Fruit fly (Drosophila melanogaster) whole organism, prepupa: ENCODE data around the gene CG11370.
"Not testable (repeated sequence)": the region's sequence is repeated elsewhere in the genome, so short reads cannot be mapped to it uniquely, and the experiment has no call there.

Source experiments
- Blimp-1 ChIP-seq: fragments of 200-800 bp; sonication (Bioruptor generic); optimal IDR thresholded peaks from 3 replicates; lab custom pipeline; 2017; ENCODE audit warnings: missing biosample characterization, missing genetic modification characterization, mild to moderate bottlenecking, moderate library complexity, missing genetic modification reagents
- CG11294 ChIP-seq: fragments of 200-800 bp; sonication (Bioruptor generic); IDR thresholded peaks from 2 replicates; pipeline ENCODE4 v1.3.6; 2022; ENCODE audit warnings: missing biosample characterization, missing genetic modification characterization
- CG15336 ChIP-seq: fragments of 200-800 bp; sonication (Bioruptor generic); IDR thresholded peaks from 2 replicates; pipeline ENCODE4 v1.3.6; 2022; ENCODE audit warnings: missing biosample characterization, missing genetic modification characterization
- CG3032 ChIP-seq: fragments of 200-800 bp; optimal IDR thresholded peaks from 2 replicates; lab custom pipeline; 2019; ENCODE audit warnings: missing biosample characterization, mild to moderate bottlenecking, missing genetic modification characterization, moderate library complexity
- CG31627 ChIP-seq: fragments of 200-800 bp; sonication (Bioruptor generic); optimal IDR thresholded peaks from 3 replicates; lab custom pipeline; 2016; ENCODE audit warnings: missing biosample characterization, missing genetic modification characterization
- CG34406 ChIP-seq: fragments of 200-800 bp; sonication (Bioruptor generic); optimal IDR thresholded peaks from 3 replicates; lab custom pipeline; 2016; ENCODE audit warnings: missing biosample characterization, missing genetic modification characterization
- CG3919 ChIP-seq: fragments of 200-800 bp; sonication (Bioruptor generic); optimal IDR thresholded peaks from 3 replicates; lab custom pipeline; 2016; ENCODE audit warnings: missing biosample characterization, missing genetic modification characterization
- CG6276 ChIP-seq: fragments of 200-800 bp; sonication (Bioruptor generic); optimal IDR thresholded peaks from 2 replicates; lab custom pipeline; 2017; ENCODE audit warnings: missing biosample characterization, mild to moderate bottlenecking, missing genetic modification characterization
- CG6792 ChIP-seq: fragments of 200-800 bp; sonication (Bioruptor generic); optimal IDR thresholded peaks from 3 replicates; lab custom pipeline; 2016; ENCODE audit warnings: missing biosample characterization, missing genetic modification characterization
- CG6808 ChIP-seq: fragments of 200-800 bp; sonication (Bioruptor generic); optimal IDR thresholded peaks from 3 replicates; lab custom pipeline; 2017; ENCODE audit warnings: missing biosample characterization, missing genetic modification characterization, mild to moderate bottlenecking, moderate library complexity, missing genetic modification reagents
- CG6854 ChIP-seq: fragments of 200-800 bp; sonication (Bioruptor generic); optimal IDR thresholded peaks from 2 replicates; lab custom pipeline; 2017; ENCODE audit warnings: missing biosample characterization, mild to moderate bottlenecking, missing genetic modification characterization
- CG8319 ChIP-seq: fragments of 200-800 bp; sonication (Bioruptor generic); optimal IDR thresholded peaks from 3 replicates; lab custom pipeline; 2016; ENCODE audit warnings: missing biosample characterization, missing genetic modification characterization
- Eip75B ChIP-seq: fragments of 200-800 bp; sonication (Bioruptor generic); optimal IDR thresholded peaks from 3 replicates; lab custom pipeline; 2016; ENCODE audit warnings: missing biosample characterization, missing genetic modification characterization
- Eip78C ChIP-seq: fragments of 200-800 bp; sonication (Bioruptor generic); peaks from one replicate; lab custom pipeline; 2016; ENCODE audit warnings: missing biosample characterization, missing genetic modification characterization
- Eip93F ChIP-seq: fragments of 200-800 bp; sonication (Bioruptor generic); optimal IDR thresholded peaks from 2 replicates; lab custom pipeline; 2016; ENCODE audit warnings: missing biosample characterization, mild to moderate bottlenecking, missing genetic modification characterization
- Ets21C ChIP-seq: fragments of 200-800 bp; sonication (Bioruptor generic); optimal IDR thresholded peaks from 3 replicates; lab custom pipeline; 2016; ENCODE audit warnings: missing biosample characterization, missing genetic modification characterization
- Gug ChIP-seq: fragments of 200-800 bp; sonication (Bioruptor generic); IDR thresholded peaks from 2 replicates; pipeline ENCODE4 v1.3.6; 2022; ENCODE audit warnings: missing biosample characterization, missing genetic modification characterization
- Hr38 ChIP-seq: sonication (Bioruptor generic); optimal IDR thresholded peaks from 2 replicates; lab custom pipeline; 2016; ENCODE audit warnings: missing biosample characterization, missing genetic modification characterization
- Hr39 ChIP-seq: fragments of 200-800 bp; sonication (Bioruptor generic); optimal IDR thresholded peaks from 2 replicates; lab custom pipeline; 2016; ENCODE audit warnings: missing biosample characterization, missing genetic modification characterization
- Hr4 ChIP-seq: fragments of 200-800 bp; sonication (Bioruptor generic); optimal IDR thresholded peaks from 3 replicates; lab custom pipeline; 2016; ENCODE audit warnings: missing biosample characterization, missing genetic modification characterization
- Lpt ChIP-seq: fragments of 200-800 bp; sonication (Bioruptor generic); optimal IDR thresholded peaks from 3 replicates; lab custom pipeline; 2016; ENCODE audit warnings: missing biosample characterization, missing genetic modification characterization
- Met ChIP-seq: fragments of 200-800 bp; sonication (Bioruptor generic); optimal IDR thresholded peaks from 3 replicates; lab custom pipeline; 2016; ENCODE audit warnings: missing biosample characterization, missing genetic modification characterization
- Smox ChIP-seq: fragments of 200-800 bp; sonication (Bioruptor generic); optimal IDR thresholded peaks from 3 replicates; lab custom pipeline; 2016; ENCODE audit warnings: missing biosample characterization, missing genetic modification characterization
- Sox102F ChIP-seq: fragments of 200-800 bp; sonication (Bioruptor generic); optimal IDR thresholded peaks from 2 replicates; lab custom pipeline; 2016; ENCODE audit warnings: missing biosample characterization, mild to moderate bottlenecking, missing genetic modification characterization
- Sox15 ChIP-seq: fragments of 200-800 bp; sonication (Bioruptor generic); optimal IDR thresholded peaks from 3 replicates; lab custom pipeline; 2016; ENCODE audit warnings: missing biosample characterization, missing genetic modification characterization
- dsx ChIP-seq: fragments of 200-800 bp; optimal IDR thresholded peaks from 3 replicates; lab custom pipeline; 2019; ENCODE audit warnings: missing biosample characterization, mild to moderate bottlenecking, missing genetic modification characterization, moderate library complexity; ENCODE audit not compliant: poor library complexity, severe bottlenecking
- eg ChIP-seq: fragments of 200-800 bp; sonication (Bioruptor generic); IDR thresholded peaks from 3 replicates; pipeline ENCODE4 v1.3.6; 2022; ENCODE audit warnings: missing biosample characterization, missing genetic modification characterization
- fd59A ChIP-seq: fragments of 200-800 bp; sonication (Bioruptor generic); optimal IDR thresholded peaks from 2 replicates; lab custom pipeline; 2017; ENCODE audit warnings: missing biosample characterization, mild to moderate bottlenecking, missing genetic modification characterization, missing genetic modification reagents
- fd85E ChIP-seq: fragments of 200-800 bp; sonication (Bioruptor generic); optimal IDR thresholded peaks from 3 replicates; lab custom pipeline; 2016; ENCODE audit warnings: missing biosample characterization, missing genetic modification characterization
- fkh ChIP-seq: fragments of 200-800 bp; sonication (Bioruptor generic); optimal IDR thresholded peaks from 3 replicates; lab custom pipeline; 2017; ENCODE audit warnings: missing biosample characterization, mild to moderate bottlenecking, missing genetic modification characterization, moderate library complexity
- lz ChIP-seq: fragments of 200-800 bp; sonication (Bioruptor generic); optimal IDR thresholded peaks from 3 replicates; lab custom pipeline; 2016; ENCODE audit warnings: missing biosample characterization, missing genetic modification characterization
- net ChIP-seq: fragments of 200-800 bp; sonication (Bioruptor generic); optimal IDR thresholded peaks from 3 replicates; lab custom pipeline; 2016; ENCODE audit warnings: missing biosample characterization, missing genetic modification characterization
- pdm3 ChIP-seq: fragments of 200-800 bp; sonication (Bioruptor generic); optimal IDR thresholded peaks from 3 replicates; lab custom pipeline; 2016; ENCODE audit warnings: missing biosample characterization, missing genetic modification characterization
- spab ChIP-seq: fragments of 200-800 bp; sonication (Bioruptor generic); optimal IDR thresholded peaks from 2 replicates; lab custom pipeline; 2017; ENCODE audit warnings: missing biosample characterization, mild to moderate bottlenecking, missing genetic modification characterization, missing genetic modification reagents
- ss ChIP-seq, 2 experiments: fragments of 200-800 bp; sonication (Bioruptor generic); optimal IDR thresholded peaks; 2 replicates in 1 of 2; 3 replicates in 1 of 2; lab custom pipeline; 2017 to 2018; ENCODE audit warnings: mild to moderate bottlenecking in 2 of 2, missing biosample characterization in 2 of 2, missing genetic modification characterization in 2 of 2, moderate library complexity in 1 of 2
- svp ChIP-seq: fragments of 200-800 bp; sonication (Bioruptor generic); peaks from one replicate; lab custom pipeline; 2016; ENCODE audit warnings: missing biosample characterization, missing genetic modification characterization
- topi ChIP-seq: fragments of 200-800 bp; sonication (Bioruptor generic); optimal IDR thresholded peaks from 3 replicates; lab custom pipeline; 2016; ENCODE audit warnings: missing biosample characterization, missing genetic modification characterization
- vri ChIP-seq: fragments of 200-800 bp; sonication (Bioruptor generic); optimal IDR thresholded peaks from 3 replicates; lab custom pipeline; 2016; ENCODE audit warnings: missing biosample characterization, mild to moderate bottlenecking, missing genetic modification characterization

The CG11370 gene

DNA sequence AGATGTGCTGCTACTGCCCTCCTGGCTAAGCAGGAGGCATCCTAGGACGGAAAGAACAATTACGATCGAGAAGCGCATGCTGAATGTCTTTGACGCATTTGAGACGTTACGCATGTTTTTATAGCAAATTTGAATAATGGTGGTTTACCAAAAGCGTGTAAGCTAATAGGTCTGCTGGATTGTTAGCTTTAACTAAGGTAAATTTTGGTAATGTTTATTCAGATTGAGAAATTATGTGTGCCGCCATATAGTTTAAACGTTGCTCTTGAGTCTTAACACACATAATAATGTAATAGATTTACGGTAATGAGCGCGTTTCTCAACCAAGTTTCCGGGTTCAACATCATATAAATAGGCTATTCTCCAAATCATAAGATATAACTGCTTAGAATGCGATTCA is 18.2 kb upstream of the CG11370 start, which contains the start of the genes CG12546 and CG14453:
TSS of gene CG12546 (minus strand) at position 101 of the 400 bp plus-strand sequence.
TSS of gene CG14453 (plus strand) at position 372 of the 400 bp plus-strand sequence.
- TF ChIP-seq CG6276 (GFP tag; lab: Kevin White, UChicago) (no peak), CG6808 (GFP tag; lab: Kevin White, UChicago) (no peak), Sox15 (GFP tag; lab: Kevin White, UChicago) (no peak), fd59A (no peak), Hr4 (GFP tag; lab: Kevin White, UChicago) (no peak), Hr38 (GFP tag; lab: Kevin White, UChicago) (no peak), Ets21C (GFP tag; lab: Kevin White, UChicago) (no peak), lz (GFP tag; lab: Kevin White, UChicago) (no peak), Smox (GFP tag; lab: Kevin White, UChicago) (no peak), Eip75B (GFP tag; lab: Kevin White, UChicago) (no peak), CG8319 (GFP tag; lab: Kevin White, UChicago) (no peak), ss (GFP tag; optimal IDR thresholded peaks at IDR 0.05; lab: Kevin White, UChicago) (no peak), topi (GFP tag; lab: Kevin White, UChicago) (no peak), net (GFP tag; lab: Kevin White, UChicago) (no peak), CG3032 (tag; lab: Kevin White, UChicago) (no peak), fd85E (GFP tag; lab: Kevin White, UChicago) (no peak), Blimp-1 (GFP tag; lab: Kevin White, UChicago) (no peak), dsx (no peak), CG6792 (no peak)

- TF ChIP-seq Eip78C (no peak), Ets21C (GFP tag; lab: Kevin White, UChicago) (no peak), Hr4 (GFP tag; lab: Kevin White, UChicago) (no peak), Lpt (GFP tag; lab: Kevin White, UChicago) (no peak), Sox102F (GFP tag; lab: Kevin White, UChicago) (no peak), Smox (GFP tag; lab: Kevin White, UChicago) (no peak), net (GFP tag; lab: Kevin White, UChicago) (no peak), CG6792 (no peak)
Observed at dm6 chr3L:22695653-22696052, 16.3 kb upstream of the CG11370 start, which contains the start of gene CG14452. Gene CG14452 (plus strand): TSS chr3L:22695953.

DNA sequence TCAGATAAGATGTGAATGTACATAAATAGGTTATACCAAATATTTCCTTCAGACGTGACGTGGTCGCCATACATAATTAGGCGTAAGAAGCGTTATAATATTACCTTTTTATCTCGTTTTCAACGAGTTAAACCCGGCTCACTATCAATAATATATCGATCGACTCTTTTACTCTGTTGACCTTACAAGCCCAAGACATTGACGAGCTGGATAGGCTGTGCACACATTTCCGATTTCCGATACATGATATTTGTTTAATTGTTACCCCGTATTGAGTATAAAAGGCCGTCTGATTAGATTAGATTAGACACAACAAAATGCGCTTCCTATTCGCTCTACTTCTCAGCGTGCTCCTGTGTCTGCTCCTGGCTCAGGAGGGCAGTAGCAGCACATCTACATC is 15.0 kb upstream of the CG11370 start, which contains the start of gene CG32453:
TSS of gene CG32453 (plus strand) at position 301 of the 400 bp plus-strand sequence.
- TF ChIP-seq Ets21C (GFP tag; lab: Kevin White, UChicago); net (GFP tag; lab: Kevin White, UChicago); Eip78C: not testable (repeated sequence)

dm6 chr3L:22699133-22699532 is 12.8 kb upstream of the CG11370 start, which contains the start of gene CG45116:
Gene CG45116 (plus strand): TSS chr3L:22699433.
- TF ChIP-seq CG34406 (GFP tag; lab: Kevin White, UChicago) = no peak
- TF ChIP-seq fkh (GFP tag; lab: Kevin White, UChicago) = peak; percentile 46
- no peak for TF ChIP-seq vri (GFP tag; lab: Kevin White, UChicago)

DNA sequence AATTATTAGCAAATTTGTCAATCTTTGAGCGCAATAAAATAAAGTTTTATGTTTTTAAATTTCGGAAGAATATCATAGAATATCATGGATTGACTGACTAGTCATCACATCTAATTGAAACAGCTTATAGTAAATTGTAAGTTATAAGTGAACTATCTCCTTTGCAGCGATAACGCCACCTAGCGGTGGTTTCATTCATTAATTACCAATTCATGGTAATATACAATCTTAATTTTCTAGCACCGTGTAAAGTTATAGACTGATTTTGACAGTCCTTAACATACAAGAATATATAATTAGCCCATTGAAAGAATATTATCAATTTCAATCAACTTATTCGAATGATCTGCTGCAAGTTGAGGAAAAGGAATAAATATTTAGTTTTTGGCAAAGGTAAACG is 1.6 kb downstream of the CG11370 start:
- TF ChIP-seq CG3032 (tag; lab: Kevin White, UChicago) (no peak), vri (GFP tag; lab: Kevin White, UChicago) (no peak), Lpt (GFP tag; lab: Kevin White, UChicago) (no peak), Hr39 (GFP tag; lab: Kevin White, UChicago) (no peak), Eip93F (GFP tag; lab: Kevin White, UChicago) (no peak), Eip78C (peak; percentile 4), Hr4 (GFP tag; lab: Kevin White, UChicago) (no peak)

- TF ChIP-seq Gug (GFP tag; lab: Robert Waterston, UW) = peak; percentile 63
- TF ChIP-seq CG6276 (GFP tag; lab: Kevin White, UChicago) = no peak
- TF ChIP-seq svp (GFP tag; lab: Kevin White, UChicago) = no peak
- no peak; the same call in 1 of the 2 replicates for TF ChIP-seq CG11294 (GFP tag; lab: Robert Waterston, UW)
- TF ChIP-seq fd59A = peak; percentile 6
- TF ChIP-seq net (GFP tag; lab: Kevin White, UChicago) = peak; percentile 6
- no peak for TF ChIP-seq CG15336 (GFP tag; lab: Robert Waterston, UW)
- TF ChIP-seq CG31627 (GFP tag; lab: Kevin White, UChicago) = peak; percentile 71
- TF ChIP-seq Ets21C (GFP tag; lab: Kevin White, UChicago) = peak; percentile 54
- TF ChIP-seq eg = peak; percentile 85
- TF ChIP-seq CG3919 (GFP tag; lab: Kevin White, UChicago) = peak; percentile 72
- peak; percentile 34 for TF ChIP-seq CG6792
- peak; percentile 80 for TF ChIP-seq pdm3 (GFP tag; lab: Kevin White, UChicago)
- no peak for TF ChIP-seq Met (GFP tag; lab: Kevin White, UChicago)
- no peak for TF ChIP-seq CG6808 (GFP tag; lab: Kevin White, UChicago)
- no peak for TF ChIP-seq spab (GFP tag; lab: Kevin White, UChicago)
- TF ChIP-seq CG6854 (GFP tag; lab: Kevin White, UChicago) = no peak
- peak; percentile 62 for TF ChIP-seq CG3032 (tag; lab: Kevin White, UChicago)
Observed at dm6 chr3L:22717137-22717767, 5.3 kb downstream of the CG11370 start, which contains the start of the genes ArfGAP3 and CG32452. Gene ArfGAP3 (minus strand): TSS chr3L:22717577. Gene CG32452 (plus strand): TSS chr3L:22717728.
